Worm (Caenorhabditis elegans) whole organism, L4 larva: Measurements from ENCODE around the gene F14E5.8.

Experiments
- D1046.2 ChIP-seq: fragments of 200-800 bp; sonication (Bioruptor generic); IDR thresholded peaks from 2 replicates; pipeline ENCODE4 v1.3.6; 2022; ENCODE audit warnings: missing genetic modification characterization, missing compliant biosample characterization
- F10B5.3 ChIP-seq: sonication (generic microtip); optimal IDR thresholded peaks from 2 replicates; lab custom pipeline; 2016; ENCODE audit warnings: mild to moderate bottlenecking, missing genetic modification characterization, missing compliant biosample characterization
- F44E2.7 ChIP-seq: fragments of 200-800 bp; sonication (Bioruptor generic); IDR thresholded peaks from 2 replicates; pipeline ENCODE4 v2.1.2; 2022; ENCODE audit warnings: missing genetic modification characterization, missing compliant biosample characterization
- R02D3.7 ChIP-seq: fragments of 150-350 bp; sonication (generic microtip); optimal IDR thresholded peaks from 3 replicates; lab custom pipeline; 2014; ENCODE audit warnings: missing biosample characterization, missing genetic modification characterization
- T20F7.1 ChIP-seq: fragments of 200-800 bp; sonication (Bioruptor generic); optimal IDR thresholded peaks from 2 replicates; lab custom pipeline; 2018; ENCODE audit warnings: mild to moderate bottlenecking, missing genetic modification characterization, missing compliant biosample characterization
- Y5F2A.4 ChIP-seq: fragments of 200-800 bp; sonication (Bioruptor generic); optimal IDR thresholded peaks from 2 replicates; lab custom pipeline; 2018; ENCODE audit warnings: mild to moderate bottlenecking, missing genetic modification characterization, missing compliant biosample characterization
- ZK546.5 ChIP-seq, 2 experiments: sonication (generic microtip); optimal IDR thresholded peaks; 2 replicates each; lab custom pipeline; 2017; ENCODE audit warnings: missing biosample characterization in 2 of 2, missing genetic modification characterization in 2 of 2
- aha-1 ChIP-seq: fragments of 150-350 bp; peaks from one replicate; lab custom pipeline; 2014; ENCODE audit warnings: missing biosample characterization, missing genetic modification characterization
- ama-1 ChIP-seq: fragments of 150-350 bp; optimal IDR thresholded peaks from 2 replicates; lab custom pipeline; 2014; ENCODE audit warnings: inconsistent platforms, mixed read lengths
- arid-1 ChIP-seq: fragments of 200-800 bp; sonication (Bioruptor generic); conservative IDR thresholded peaks from 2 replicates; pipeline ENCODE4 v1.3.6; 2022; ENCODE audit warnings: missing genetic modification reagents, missing genetic modification characterization, missing compliant biosample characterization
- ceh-28 ChIP-seq: fragments of 150-350 bp; optimal IDR thresholded peaks from 2 replicates; lab custom pipeline; 2014; ENCODE audit warnings: missing biosample characterization, missing genetic modification reagents, missing genetic modification characterization
- ceh-32 ChIP-seq: sonication (generic microtip); optimal IDR thresholded peaks from 2 replicates; lab custom pipeline; 2016; ENCODE audit warnings: mild to moderate bottlenecking, missing genetic modification characterization, missing compliant biosample characterization; ENCODE audit not compliant: poor library complexity
- ceh-44 ChIP-seq: fragments of 200-800 bp; sonication (Bioruptor generic); IDR thresholded peaks from 2 replicates; pipeline ENCODE4 v1.3.6; 2022; ENCODE audit warnings: missing genetic modification reagents, missing genetic modification characterization, missing compliant biosample characterization
- ceh-82 ChIP-seq: sonication (generic microtip); optimal IDR thresholded peaks from 2 replicates; lab custom pipeline; 2017; ENCODE audit warnings: missing biosample characterization, missing genetic modification characterization
- ces-1 ChIP-seq: fragments of 150-350 bp; sonication (generic microtip); optimal IDR thresholded peaks from 4 replicates; lab custom pipeline; 2014; ENCODE audit warnings: missing biosample characterization, missing genetic modification reagents, missing genetic modification characterization
- cey-2 ChIP-seq: sonication (generic microtip); optimal IDR thresholded peaks from 3 replicates; lab custom pipeline; 2017; ENCODE audit warnings: missing genetic modification characterization, mild to moderate bottlenecking, missing compliant biosample characterization, antibody characterized with exemption, borderline replicate concordance; ENCODE audit not compliant: insufficient read depth
- ctbp-1 ChIP-seq: fragments of 200-800 bp; sonication (Bioruptor generic); IDR thresholded peaks from 2 replicates; pipeline ENCODE4 v1.3.6; 2022; ENCODE audit warnings: missing genetic modification reagents, missing genetic modification characterization, missing compliant biosample characterization
- dmd-9 ChIP-seq: fragments of 200-800 bp; sonication (Bioruptor generic); IDR thresholded peaks from 2 replicates; pipeline ENCODE4 v1.3.6; 2022; ENCODE audit warnings: missing genetic modification reagents, missing genetic modification characterization, missing compliant biosample characterization
- dpl-1 ChIP-seq: fragments of 150-350 bp; optimal IDR thresholded peaks from 2 replicates; lab custom pipeline; 2014; ENCODE audit warnings: missing biosample characterization, missing genetic modification reagents, missing genetic modification characterization
- fkh-10 ChIP-seq: fragments of 150-350 bp; optimal IDR thresholded peaks from 2 replicates; lab custom pipeline; 2014; ENCODE audit warnings: missing biosample characterization, missing genetic modification reagents, missing genetic modification characterization
- fos-1 ChIP-seq: fragments of 150-350 bp; optimal IDR thresholded peaks from 2 replicates; lab custom pipeline; 2014; ENCODE audit warnings: missing biosample characterization, missing genetic modification characterization
- gei-8 ChIP-seq: fragments of 200-800 bp; sonication (Bioruptor generic); optimal IDR thresholded peaks from 2 replicates; lab custom pipeline; 2018; ENCODE audit warnings: mild to moderate bottlenecking, missing genetic modification characterization, missing compliant biosample characterization
- hif-1 ChIP-seq, 2 experiments: sonication (generic microtip); optimal IDR thresholded peaks; 2 replicates each; lab custom pipeline; 2016 to 2017; ENCODE audit warnings: missing compliant biosample characterization in 2 of 2, missing genetic modification characterization in 2 of 2, missing genetic modification reagents in 2 of 2, missing genotype in 2 of 2, mild to moderate bottlenecking in 1 of 2
- hmg-1.1 ChIP-seq: fragments of 200-800 bp; sonication (Bioruptor generic); IDR thresholded peaks from 2 replicates; pipeline ENCODE4 v1.3.6; 2022; ENCODE audit warnings: missing genetic modification reagents, missing genetic modification characterization, missing compliant biosample characterization
- lin-13 ChIP-seq: fragments of 150-350 bp; optimal IDR thresholded peaks from 2 replicates; lab custom pipeline; 2014; ENCODE audit warnings: missing biosample characterization, missing genetic modification reagents, missing genetic modification characterization
- lin-15B ChIP-seq: fragments of 150-350 bp; sonication (generic microtip); optimal IDR thresholded peaks from 3 replicates; lab custom pipeline; 2014; ENCODE audit warnings: missing biosample characterization, missing genetic modification characterization
- lin-29 ChIP-seq: fragments of 200-800 bp; sonication (Bioruptor generic); IDR thresholded peaks from 2 replicates; pipeline ENCODE4 v1.3.6; 2022; ENCODE audit warnings: missing genetic modification reagents, missing genetic modification characterization, missing compliant biosample characterization
- madf-5 ChIP-seq, 2 experiments: fragments of 200-800 bp; sonication (Bioruptor generic); IDR thresholded peaks; 2 replicates each; pipeline ENCODE4 v1.3.6; 2022; ENCODE audit warnings: missing compliant biosample characterization in 2 of 2, missing genetic modification characterization in 2 of 2
- madf-9 ChIP-seq: fragments of 200-800 bp; sonication (Bioruptor generic); conservative IDR thresholded peaks from 2 replicates; pipeline ENCODE4 v1.3.6; 2022; ENCODE audit warnings: missing genetic modification reagents, missing genetic modification characterization, missing compliant biosample characterization
- mdl-1 ChIP-seq, 2 experiments: fragments of 150-350 bp in 1 of 2; sonication (generic microtip) in 1 of 2; optimal IDR thresholded peaks; 2 replicates each; lab custom pipeline; 2014 to 2017; ENCODE audit warnings: missing biosample characterization in 2 of 2, missing genetic modification characterization in 2 of 2
- mep-1 ChIP-seq: fragments of 150-350 bp; sonication (generic microtip); optimal IDR thresholded peaks from 3 replicates; lab custom pipeline; 2014; ENCODE audit warnings: missing biosample characterization, missing genetic modification characterization
- mes-2 ChIP-seq: sonication (generic microtip); optimal IDR thresholded peaks from 2 replicates; lab custom pipeline; 2016; ENCODE audit warnings: missing genotype, mild to moderate bottlenecking, missing genetic modification characterization, missing compliant biosample characterization; ENCODE audit not compliant: poor library complexity, severe bottlenecking
- mxl-2 ChIP-seq: fragments of 200-800 bp; sonication (Bioruptor generic); conservative IDR thresholded peaks from 2 replicates; pipeline ENCODE4 v1.3.6; 2022; ENCODE audit warnings: missing genetic modification reagents, missing genetic modification characterization, missing compliant biosample characterization
- nhr-10 ChIP-seq: fragments of 150-350 bp; optimal IDR thresholded peaks from 2 replicates; lab custom pipeline; 2014; ENCODE audit warnings: missing biosample characterization, missing genetic modification characterization
- nhr-11 ChIP-seq: fragments of 150-350 bp; optimal IDR thresholded peaks from 2 replicates; lab custom pipeline; 2014; ENCODE audit warnings: missing biosample characterization, missing genetic modification characterization
- nhr-25 ChIP-seq: sonication (generic microtip); optimal IDR thresholded peaks from 2 replicates; lab custom pipeline; 2017; ENCODE audit warnings: missing genetic modification characterization, mild to moderate bottlenecking, missing compliant biosample characterization, antibody characterized with exemption, moderate library complexity, borderline replicate concordance; ENCODE audit not compliant: insufficient read depth
- nhr-42 ChIP-seq: fragments of 200-800 bp; sonication (Bioruptor generic); IDR thresholded peaks from 2 replicates; pipeline ENCODE4 v1.3.6; 2022; ENCODE audit warnings: missing genetic modification characterization, missing compliant biosample characterization
- nhr-48 ChIP-seq: sonication (generic microtip); optimal IDR thresholded peaks from 2 replicates; lab custom pipeline; 2016; ENCODE audit warnings: mild to moderate bottlenecking, missing genetic modification characterization, missing compliant biosample characterization
- nhr-6 ChIP-seq: fragments of 150-350 bp; optimal IDR thresholded peaks from 2 replicates; lab custom pipeline; 2014; ENCODE audit warnings: missing biosample characterization, missing genetic modification characterization
- nhr-76 ChIP-seq: fragments of 150-350 bp; optimal IDR thresholded peaks from 2 replicates; lab custom pipeline; 2014; ENCODE audit warnings: missing biosample characterization, missing genetic modification characterization
- pha-4 ChIP-seq, 2 experiments: fragments of 150-350 bp in 1 of 2; fragments of 200-800 bp in 1 of 2; sonication (Bioruptor generic) in 1 of 2; IDR thresholded peaks in 1 of 2; optimal IDR thresholded peaks in 1 of 2; 2 replicates each; pipeline versions ENCODE4 v1.3.6 to Lab custom; 2014 to 2022; ENCODE audit warnings: missing genetic modification characterization in 2 of 2, missing genetic modification reagents in 2 of 2, missing biosample characterization in 1 of 2, missing compliant biosample characterization in 1 of 2
- pqm-1 ChIP-seq: sonication (generic microtip); optimal IDR thresholded peaks from 2 replicates; lab custom pipeline; 2017; ENCODE audit warnings: missing biosample characterization, missing genetic modification characterization
- rbr-2 ChIP-seq: sonication (generic microtip); optimal IDR thresholded peaks from 2 replicates; lab custom pipeline; 2016; ENCODE audit warnings: missing genotype, missing genetic modification characterization, missing compliant biosample characterization
- sdz-12 ChIP-seq: fragments of 200-800 bp; sonication (Bioruptor generic); optimal IDR thresholded peaks from 2 replicates; lab custom pipeline; 2018; ENCODE audit warnings: mild to moderate bottlenecking, missing genetic modification characterization, missing compliant biosample characterization
- snpc-1.2 ChIP-seq: fragments of 200-800 bp; sonication (Bioruptor generic); IDR thresholded peaks from 2 replicates; pipeline ENCODE4 v1.3.6; 2022; ENCODE audit warnings: missing genetic modification reagents, missing genetic modification characterization, missing compliant biosample characterization
- snpc-4 ChIP-seq: fragments of 150-350 bp; optimal IDR thresholded peaks from 2 replicates; lab custom pipeline; 2014; ENCODE audit warnings: missing biosample characterization, missing genetic modification characterization
- unc-130 ChIP-seq: sonication (generic microtip); optimal IDR thresholded peaks from 2 replicates; lab custom pipeline; 2016; ENCODE audit warnings: missing genetic modification reagents, missing genetic modification characterization, missing compliant biosample characterization
- unc-39 ChIP-seq: sonication (generic microtip); optimal IDR thresholded peaks from 2 replicates; lab custom pipeline; 2017; ENCODE audit warnings: missing biosample characterization, missing genetic modification characterization
- vab-7 ChIP-seq: fragments of 200-800 bp; sonication (Bioruptor generic); IDR thresholded peaks from 2 replicates; pipeline ENCODE4 v1.3.6; 2022; ENCODE audit warnings: missing genetic modification reagents, missing genetic modification characterization, missing compliant biosample characterization
- zfp-2 ChIP-seq: sonication (generic microtip); optimal IDR thresholded peaks from 2 replicates; lab custom pipeline; 2016; ENCODE audit warnings: mild to moderate bottlenecking, missing genetic modification characterization, missing compliant biosample characterization
- zip-11 ChIP-seq: fragments of 200-800 bp; sonication (Bioruptor generic); IDR thresholded peaks from 2 replicates; pipeline ENCODE4 v1.3.6; 2022; ENCODE audit warnings: missing genetic modification characterization, missing compliant biosample characterization

F14E5.8 gene

ce11 chrII:8441519-8441918, 21.6 kb downstream of the F14E5.8 start (continued):
- TF ChIP-seq sdz-12 (GFP tag; lab: Kevin White, UChicago) (no peak), hif-1 (tag; optimal IDR thresholded peaks at IDR 0.05; lab: Kevin White, UChicago) (peak in 1 of 2 experiments; percentile 35), Y5F2A.4 (GFP tag; lab: Kevin White, UChicago) (peak; percentile 88), ceh-32 (no peak), rbr-2 (tag; lab: Kevin White, UChicago) (peak; percentile 28), vab-7 (peak; percentile 73; the same call in 1 of the 2 replicates), hmg-1.1 (GFP tag; lab: Robert Waterston, UW) (peak; percentile 50), ceh-44 (GFP tag; lab: Robert Waterston, UW) (no peak), pqm-1 (tag; lab: Kevin White, UChicago) (no peak), dmd-9 (GFP tag; lab: Robert Waterston, UW) (peak; percentile 72), ceh-28 (no peak), cey-2 (no peak), mdl-1 (tag; optimal IDR thresholded peaks at IDR 0.05; lab: Kevin White, UChicago) (no peak), F10B5.3 (tag; lab: Kevin White, UChicago) (peak; percentile 79), aha-1 (tag; lab: Kevin White, UChicago) (peak; percentile 87), R02D3.7 (tag; lab: Kevin White, UChicago) (peak; percentile 21), gei-8 (peak; percentile 78), madf-5 (GFP tag; IDR thresholded peaks at IDR 0.05; lab: Robert Waterston, UW) (peak; percentile 72 to 77; a peak in 3 of 4 replicates), snpc-1.2 (GFP tag; lab: Robert Waterston, UW) (peak; percentile 85), fos-1 (tag; lab: Kevin White, UChicago) (no peak), lin-29 (GFP tag; lab: Robert Waterston, UW) (peak; percentile 7; the same call in 1 of the 2 replicates), lin-15B (tag; lab: Kevin White, UChicago) (no peak), madf-9 (no peak), D1046.2 (GFP tag; lab: Robert Waterston, UW) (peak; percentile 88), T20F7.1 (peak; percentile 29), nhr-48 (peak; percentile 46), dpl-1 (GFP tag; lab: Kevin White, UChicago) (no peak), snpc-4 (tag; lab: Kevin White, UChicago) (no peak), pha-4 (GFP tag; IDR thresholded peaks at IDR 0.05; lab: Robert Waterston, UW) (peak; percentile 92), pha-4 (tag; optimal IDR thresholded peaks at IDR 0.05; lab: Kevin White, UChicago) (no peak), ces-1 (GFP tag; lab: Kevin White, UChicago) (no peak), lin-13 (GFP tag; lab: Kevin White, UChicago) (no peak), arid-1 (GFP tag; lab: Robert Waterston, UW) (peak; percentile 96), zfp-2 (tag; lab: Kevin White, UChicago) (no peak), ctbp-1 (GFP tag; lab: Robert Waterston, UW) (peak; percentile 80), mep-1 (tag; lab: Kevin White, UChicago) (no peak), ceh-82 (no peak), nhr-11 (tag; lab: Kevin White, UChicago) (no peak), F44E2.7 (peak; percentile 99), zip-11 (GFP tag; lab: Robert Waterston, UW) (no peak), nhr-25 (tag; lab: Kevin White, UChicago) (peak; percentile 9), mes-2 (peak; percentile 79), nhr-42 (GFP tag; lab: Robert Waterston, UW) (peak; percentile 82; the same call in 1 of the 2 replicates), unc-130 (GFP tag; lab: Kevin White, UChicago) (peak; percentile 38), mxl-2 (GFP tag; lab: Robert Waterston, UW) (0 out of 2 replicates have a peak, but pooled peaks have one; percentile 54), ama-1 (lab: Kevin White, UChicago) (peak; percentile 42), fkh-10 (no peak), nhr-10 (tag; lab: Kevin White, UChicago) (no peak), nhr-76 (tag; lab: Kevin White, UChicago) (no peak), unc-39 (tag; lab: Kevin White, UChicago) (no peak), nhr-6 (tag; lab: Kevin White, UChicago) (no peak), ZK546.5 (tag; optimal IDR thresholded peaks at IDR 0.05; lab: Kevin White, UChicago) (no peak)
